Fruit fly (Drosophila melanogaster): Measurements from ENCODE around the gene CG14275.
A peak's percentile ranks its signal among the peaks of the same experiment; 100 is the strongest.

Gene CG14275

DNA sequence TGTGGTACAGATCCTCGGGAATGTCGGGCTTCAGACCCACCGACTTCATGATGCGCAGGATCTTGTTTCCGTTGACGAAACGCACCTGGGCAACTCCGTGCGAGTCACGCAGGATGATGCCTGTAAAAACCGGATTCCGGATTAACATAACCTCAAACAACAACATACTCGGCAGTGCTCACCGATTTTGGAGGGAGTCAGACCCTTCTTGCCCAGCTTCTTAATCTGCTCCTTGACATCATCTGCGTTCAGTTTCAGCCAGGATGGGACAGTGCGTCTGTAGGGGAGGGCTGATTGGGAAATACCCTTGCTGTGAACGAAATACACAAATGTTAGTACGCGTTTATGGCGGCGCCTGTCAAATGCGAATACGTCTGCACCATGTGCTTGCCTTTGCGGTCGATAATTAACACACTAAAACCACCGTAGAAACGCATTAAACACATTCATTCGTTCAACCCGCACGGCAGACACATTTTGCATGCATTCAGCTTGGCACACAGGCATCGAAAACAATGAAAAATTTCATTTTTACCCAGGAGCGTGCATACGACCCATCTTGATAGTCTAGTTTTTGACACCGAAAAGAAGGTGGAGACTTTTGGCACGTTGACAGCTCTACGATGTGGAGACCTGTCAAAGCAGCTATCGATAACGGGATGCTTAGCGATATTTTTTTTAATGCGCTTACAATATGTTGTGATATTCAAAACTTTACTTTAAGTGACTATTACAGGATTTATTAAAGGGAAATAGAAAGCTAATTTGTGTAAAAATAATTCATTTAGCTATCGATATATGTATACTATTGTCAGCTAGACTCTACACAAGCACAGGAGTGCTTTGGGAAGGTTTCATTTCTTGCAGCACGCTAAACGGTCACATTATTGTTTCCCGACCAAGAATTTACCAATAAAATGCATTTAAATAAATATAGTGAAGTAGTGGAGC, 37.0 kb downstream of the CG14275 start, which contains the start of the genes RpS13 and CSN8 (continued):
- TF ChIP-seq luna (GFP tag; optimal IDR thresholded peaks at IDR 0.05), result no peak
- TF ChIP-seq fd3F (GFP tag; optimal IDR thresholded peaks at IDR 0.05), result no peak
- TF ChIP-seq HHEX (GFP tag; optimal IDR thresholded peaks at IDR 0.05), result no peak
- peak; percentile 98 for TF ChIP-seq CG2116 (GFP tag; optimal IDR thresholded peaks at IDR 0.05)
- no peak for TF ChIP-seq Aef1 (GFP tag; IDR thresholded peaks at IDR 0.05)
- no peak for TF ChIP-seq ham (GFP tag; IDR thresholded peaks at IDR 0.05)
- TF ChIP-seq CG11085 (GFP tag; IDR thresholded peaks at IDR 0.05), result no peak
- TF ChIP-seq CG11723 (GFP tag; optimal IDR thresholded peaks at IDR 0.05), result no peak
- no peak for TF ChIP-seq ro (GFP tag; IDR thresholded peaks at IDR 0.05)
- no peak for TF ChIP-seq lilli (GFP tag; optimal IDR thresholded peaks at IDR 0.05)
- TF ChIP-seq CG4404 (GFP tag; IDR thresholded peaks at IDR 0.05), result no peak
- no peak for TF ChIP-seq dimm (GFP tag; IDR thresholded peaks at IDR 0.05)
- TF ChIP-seq CG15011 (GFP tag; optimal IDR thresholded peaks at IDR 0.05), result no peak
- TF ChIP-seq gcm2 (GFP tag; optimal IDR thresholded peaks at IDR 0.05), result no peak
- TF ChIP-seq ranshi (GFP tag; IDR thresholded peaks at IDR 0.05), result no peak
- no peak for TF ChIP-seq Sox102F (GFP tag; optimal IDR thresholded peaks at IDR 0.05)
- peak; percentile 31 for TF ChIP-seq CG15601 (tag; optimal IDR thresholded peaks at IDR 0.05)
- TF ChIP-seq inv (GFP tag; IDR thresholded peaks at IDR 0.05; ENCODE audit: partially characterized antibody), result peak; percentile 88
- TF ChIP-seq bab2 (GFP tag; optimal IDR thresholded peaks at IDR 0.05), result no peak
- TF ChIP-seq CG14965 (GFP tag; optimal IDR thresholded peaks at IDR 0.05; ENCODE audit: borderline replicate concordance), result no peak
- no peak for TF ChIP-seq caup (GFP tag; optimal IDR thresholded peaks at IDR 0.05; ENCODE audit: severe bottlenecking)
- no peak for TF ChIP-seq CG9932 (GFP tag; IDR thresholded peaks at IDR 0.05)
- TF ChIP-seq CG12391 (tag; optimal IDR thresholded peaks at IDR 0.05), result peak; percentile 41
- no peak for TF ChIP-seq fd102C (GFP tag; optimal IDR thresholded peaks at IDR 0.05)
- no peak for TF ChIP-seq CG7745 (tag; optimal IDR thresholded peaks at IDR 0.05)
- no peak for TF ChIP-seq CG8281 (tag; optimal IDR thresholded peaks at IDR 0.05)
- TF ChIP-seq Dref (GFP tag; IDR thresholded peaks at IDR 0.05), result peak; percentile 75
- TF ChIP-seq dpn (GFP tag; optimal IDR thresholded peaks at IDR 0.05), result no peak
- TF ChIP-seq tin (GFP tag; optimal IDR thresholded peaks at IDR 0.05), result no peak
- no peak for TF ChIP-seq repo (GFP tag; optimal IDR thresholded peaks at IDR 0.05)
- TF ChIP-seq tx (GFP tag; optimal IDR thresholded peaks at IDR 0.05), result no peak
- peak; percentile 60 for TF ChIP-seq Nf-YC (tag; optimal IDR thresholded peaks at IDR 0.05)
- no peak for TF ChIP-seq CG11247 (GFP tag; IDR thresholded peaks at IDR 0.05)
- peak; percentile 92 for TF ChIP-seq HLH4C (GFP tag; IDR thresholded peaks at IDR 0.05; ENCODE audit: partially characterized antibody)
- TF ChIP-seq CG10366 (GFP tag; IDR thresholded peaks at IDR 0.05), result no peak
- TF ChIP-seq Atf6 (GFP tag; IDR thresholded peaks at IDR 0.05), result peak; percentile 45; the same call in 1 of the 2 replicates
- TF ChIP-seq knrl (GFP tag; IDR thresholded peaks at IDR 0.05; ENCODE audit: partially characterized antibody), result peak; percentile 95
- TF ChIP-seq CG7786 (GFP tag; optimal IDR thresholded peaks at IDR 0.05), result no peak
- TF ChIP-seq zf30C (GFP tag; optimal IDR thresholded peaks at IDR 0.05), result no peak
- no peak for TF ChIP-seq CG3163 (GFP tag; optimal IDR thresholded peaks at IDR 0.05)
- TF ChIP-seq Hr3 (GFP tag; optimal IDR thresholded peaks at IDR 0.05), result no peak
- TF ChIP-seq btn (GFP tag; optimal IDR thresholded peaks at IDR 0.05), result no peak
- no peak for TF ChIP-seq Fer3 (tag; optimal IDR thresholded peaks at IDR 0.05)
- TF ChIP-seq CG8388 (GFP tag; optimal IDR thresholded peaks at IDR 0.05), result peak; percentile 7
- TF ChIP-seq Oli (tag; optimal IDR thresholded peaks at IDR 0.05), result no peak
- TF ChIP-seq Mad (GFP tag; optimal IDR thresholded peaks at IDR 0.05), result no peak
- no peak for TF ChIP-seq CG18476 (GFP tag; optimal IDR thresholded peaks at IDR 0.05)
- TF ChIP-seq Vsx1 (GFP tag; optimal IDR thresholded peaks at IDR 0.05), result peak; percentile 46
- no peak for TF ChIP-seq CrebB (tag; optimal IDR thresholded peaks at IDR 0.05)

Measured in whole organism, embryonic.